Worm (Caenorhabditis elegans) whole organism, young adult: ENCODE measurements around the gene acc-2.
A peak's percentile ranks its signal among the peaks of the same experiment; 100 is the strongest.

Experiments
- B0035.1 ChIP-seq: sonication (generic microtip); optimal IDR thresholded peaks from 2 replicates; lab custom pipeline; 2016; ENCODE audit warnings: missing genetic modification characterization, mild to moderate bottlenecking, missing compliant biosample characterization, missing genotype, missing genetic modification reagents
- C06A6.2 ChIP-seq: fragments of 200-800 bp; sonication (Bioruptor generic); conservative IDR thresholded peaks from 2 replicates; pipeline ENCODE4 v1.3.6; 2022; ENCODE audit warnings: missing genetic modification characterization, missing compliant biosample characterization
- D2030.7 ChIP-seq: fragments of 200-800 bp; sonication (Bioruptor generic); IDR thresholded peaks from 2 replicates; pipeline ENCODE4 v1.3.6; 2022; ENCODE audit warnings: missing genetic modification reagents, missing genetic modification characterization, missing compliant biosample characterization
- F52B5.7 ChIP-seq: sonication (generic microtip); optimal IDR thresholded peaks from 2 replicates; lab custom pipeline; 2016; ENCODE audit warnings: mild to moderate bottlenecking, missing genetic modification characterization, missing compliant biosample characterization
- F55B11.4 ChIP-seq: sonication (generic microtip); optimal IDR thresholded peaks from 2 replicates; lab custom pipeline; 2016; ENCODE audit warnings: missing compliant biosample characterization, missing genetic modification characterization, borderline replicate concordance; ENCODE audit not compliant: insufficient read depth
- F57C9.4 ChIP-seq: sonication (generic microtip); optimal IDR thresholded peaks from 2 replicates; lab custom pipeline; 2017; ENCODE audit warnings: mild to moderate bottlenecking, missing genetic modification characterization, missing compliant biosample characterization
- T26A5.8 ChIP-seq: sonication (generic microtip); optimal IDR thresholded peaks from 2 replicates; lab custom pipeline; 2016; ENCODE audit warnings: missing genetic modification characterization, missing compliant biosample characterization
- Y53G8AR.9 ChIP-seq: fragments of 200-800 bp; sonication (Bioruptor generic); conservative IDR thresholded peaks from 2 replicates; pipeline ENCODE4 v1.3.6; 2022; ENCODE audit warnings: missing genetic modification reagents, missing genetic modification characterization, missing compliant biosample characterization
- attf-5 ChIP-seq: fragments of 200-800 bp; sonication (Bioruptor generic); optimal IDR thresholded peaks from 2 replicates; lab custom pipeline; 2018; ENCODE audit warnings: mild to moderate bottlenecking, missing genetic modification characterization, missing compliant biosample characterization
- dox-1 ChIP-seq: fragments of 200-800 bp; sonication (Bioruptor generic); IDR thresholded peaks from 2 replicates; pipeline ENCODE4 v1.3.6; 2022; ENCODE audit warnings: missing genetic modification reagents, missing genetic modification characterization, missing compliant biosample characterization
- egl-18 ChIP-seq: fragments of 200-800 bp; sonication (Bioruptor generic); IDR thresholded peaks from 2 replicates; pipeline ENCODE4 v1.3.6; 2022; ENCODE audit warnings: missing genetic modification reagents, missing genetic modification characterization, missing compliant biosample characterization
- egrh-3 ChIP-seq: fragments of 200-800 bp; sonication (Bioruptor generic); IDR thresholded peaks from 2 replicates; pipeline ENCODE4 v1.3.6; 2022; ENCODE audit warnings: missing genetic modification reagents, missing genetic modification characterization, missing compliant biosample characterization
- ekl-4 ChIP-seq: fragments of 200-800 bp; sonication (Bioruptor generic); IDR thresholded peaks from 2 replicates; pipeline ENCODE4 v1.3.6; 2022; ENCODE audit warnings: missing genetic modification reagents, missing genetic modification characterization, missing compliant biosample characterization
- fkh-3 ChIP-seq: sonication (generic microtip); optimal IDR thresholded peaks from 2 replicates; lab custom pipeline; 2016; ENCODE audit warnings: mild to moderate bottlenecking, missing genetic modification characterization, missing compliant biosample characterization
- hrde-1 ChIP-seq: sonication (generic microtip); optimal IDR thresholded peaks from 2 replicates; lab custom pipeline; 2016; ENCODE audit warnings: missing genetic modification characterization, mild to moderate bottlenecking, missing compliant biosample characterization, moderate library complexity, missing genotype, missing genetic modification reagents, borderline replicate concordance
- lin-26 ChIP-seq: fragments of 200-800 bp; sonication (Bioruptor generic); IDR thresholded peaks from 2 replicates; pipeline ENCODE4 v1.3.6; 2022; ENCODE audit warnings: missing genetic modification reagents, missing genetic modification characterization, missing compliant biosample characterization
- lin-35 ChIP-seq, 3 experiments: fragments of 150-350 bp in 2 of 3; sonication (generic microtip) in 1 of 3; optimal IDR thresholded peaks; 2 replicates each; lab custom pipeline; 2014 to 2018; ENCODE audit warnings: missing biosample characterization in 3 of 3, missing genetic modification characterization in 3 of 3, missing genetic modification reagents in 3 of 3
- lin-40 ChIP-seq: sonication (generic microtip); optimal IDR thresholded peaks from 2 replicates; lab custom pipeline; 2016; ENCODE audit warnings: missing genetic modification characterization, mild to moderate bottlenecking, missing compliant biosample characterization, missing genotype, missing genetic modification reagents
- lin-54 ChIP-seq: fragments of 200-800 bp; sonication (Bioruptor generic); optimal IDR thresholded peaks from 2 replicates; lab custom pipeline; 2018; ENCODE audit warnings: mild to moderate bottlenecking, missing genetic modification characterization, missing compliant biosample characterization
- mcd-1 ChIP-seq: fragments of 200-800 bp; sonication (Bioruptor generic); IDR thresholded peaks from 2 replicates; pipeline ENCODE4 v1.3.6; 2022; ENCODE audit warnings: missing genetic modification reagents, missing genetic modification characterization, missing compliant biosample characterization
- nfyb-1 ChIP-seq: fragments of 200-800 bp; sonication (Bioruptor generic); IDR thresholded peaks from 2 replicates; pipeline ENCODE4 v1.3.6; 2022; ENCODE audit warnings: missing genetic modification reagents, missing genetic modification characterization, missing compliant biosample characterization
- nhr-179 ChIP-seq: sonication (generic microtip); optimal IDR thresholded peaks from 2 replicates; lab custom pipeline; 2016; ENCODE audit warnings: mild to moderate bottlenecking, missing genetic modification characterization, missing compliant biosample characterization
- nhr-27 ChIP-seq: fragments of 200-800 bp; sonication (Bioruptor generic); optimal IDR thresholded peaks from 2 replicates; lab custom pipeline; 2018; ENCODE audit warnings: mild to moderate bottlenecking, missing genetic modification characterization, moderate library complexity, missing compliant biosample characterization
- nhr-80 ChIP-seq: sonication (generic microtip); optimal IDR thresholded peaks from 2 replicates; lab custom pipeline; 2016; ENCODE audit warnings: missing genetic modification characterization, missing compliant biosample characterization
- snpc-1.3 ChIP-seq: sonication (generic microtip); optimal IDR thresholded peaks from 2 replicates; lab custom pipeline; 2017; ENCODE audit warnings: missing genetic modification characterization, mild to moderate bottlenecking, missing compliant biosample characterization, antibody characterized with exemption, moderate library complexity, missing genotype, missing genetic modification reagents; ENCODE audit not compliant: insufficient read depth
- sptf-2 ChIP-seq: fragments of 200-800 bp; sonication (Bioruptor generic); optimal IDR thresholded peaks from 2 replicates; lab custom pipeline; 2018; ENCODE audit warnings: mild to moderate bottlenecking, missing genetic modification characterization, missing compliant biosample characterization
- tlf-1 ChIP-seq: fragments of 200-800 bp; sonication (Bioruptor generic); optimal IDR thresholded peaks from 2 replicates; lab custom pipeline; 2018; ENCODE audit warnings: mild to moderate bottlenecking, missing genetic modification characterization, missing compliant biosample characterization
- unc-130 ChIP-seq: sonication (generic microtip); optimal IDR thresholded peaks from 2 replicates; lab custom pipeline; 2016; ENCODE audit warnings: missing genetic modification reagents, missing genetic modification characterization, missing compliant biosample characterization
- xnd-1 ChIP-seq: sonication (generic microtip); optimal IDR thresholded peaks from 2 replicates; lab custom pipeline; 2016; ENCODE audit warnings: missing genotype, missing genetic modification reagents, missing genetic modification characterization, missing compliant biosample characterization
- zfh-2 ChIP-seq: fragments of 200-800 bp; sonication (Bioruptor generic); conservative IDR thresholded peaks from 2 replicates; pipeline ENCODE4 v1.3.6; 2022; ENCODE audit warnings: missing genetic modification reagents, missing genetic modification characterization, missing compliant biosample characterization
- ztf-18 ChIP-seq: sonication (generic microtip); optimal IDR thresholded peaks from 2 replicates; lab custom pipeline; 2016; ENCODE audit warnings: missing genotype, mild to moderate bottlenecking, missing genetic modification characterization, missing compliant biosample characterization
- ztf-25 ChIP-seq: fragments of 200-800 bp; sonication (Bioruptor generic); IDR thresholded peaks from 2 replicates; pipeline ENCODE4 v1.3.6; 2022; ENCODE audit warnings: missing genetic modification reagents, missing genetic modification characterization, missing compliant biosample characterization
- ztf-26 ChIP-seq: sonication (generic microtip); optimal IDR thresholded peaks from 2 replicates; lab custom pipeline; 2017; ENCODE audit warnings: missing genetic modification characterization, missing compliant biosample characterization
- ztf-6 ChIP-seq: fragments of 200-800 bp; sonication (Bioruptor generic); IDR thresholded peaks from 2 replicates; pipeline ENCODE4 v1.3.6; 2022; ENCODE audit warnings: missing genetic modification reagents, missing genetic modification characterization, missing compliant biosample characterization

Gene acc-2

ce11 chrIV:8978047-8978446, 38.5 kb upstream of the acc-2 start:
- TF ChIP-seq nhr-179 (tag; lab: Kevin White, UChicago): no peak
- TF ChIP-seq B0035.1 (tag; lab: Kevin White, UChicago): no peak
- no peak for TF ChIP-seq ztf-18
- no peak for TF ChIP-seq F57C9.4 (tag; lab: Kevin White, UChicago)
- TF ChIP-seq snpc-1.3 (tag; lab: Kevin White, UChicago): no peak
- TF ChIP-seq egl-18: no peak
- no peak for TF ChIP-seq xnd-1
- TF ChIP-seq nfyb-1 (GFP tag; lab: Robert Waterston, UW): no peak
- no peak for TF ChIP-seq tlf-1 (GFP tag; lab: Kevin White, UChicago)
- no peak for TF ChIP-seq egrh-3 (GFP tag; lab: Robert Waterston, UW)
- TF ChIP-seq T26A5.8 (tag; lab: Kevin White, UChicago): no peak
- TF ChIP-seq hrde-1: no peak
- TF ChIP-seq unc-130 (GFP tag; lab: Kevin White, UChicago): no peak
- no peak for TF ChIP-seq lin-35 (GFP tag; optimal IDR thresholded peaks at IDR 0.05; lab: Kevin White, UChicago)
- no peak for TF ChIP-seq C06A6.2 (GFP tag; lab: Robert Waterston, UW)
- no peak for TF ChIP-seq lin-26
- TF ChIP-seq ztf-6 (GFP tag; lab: Robert Waterston, UW): no peak
- TF ChIP-seq attf-5 (GFP tag; lab: Kevin White, UChicago): no peak
- no peak for TF ChIP-seq ztf-25 (GFP tag; lab: Robert Waterston, UW)

ce11 chrIV:8979062-8979612, 37.4 kb upstream of the acc-2 start:
- peak; percentile 64 for TF ChIP-seq nhr-27 (tag; lab: Kevin White, UChicago)
- peak; percentile 5 for TF ChIP-seq ztf-26
- TF ChIP-seq xnd-1: no peak
- no peak for TF ChIP-seq lin-54 (GFP tag; lab: Kevin White, UChicago)
- peak; percentile 0 for TF ChIP-seq hrde-1
- peak; percentile 26; the same call in 1 of the 2 replicates for TF ChIP-seq mcd-1
- peak; percentile 68; the same call in 1 of the 2 replicates for TF ChIP-seq egrh-3 (GFP tag; lab: Robert Waterston, UW)
- 0 out of 2 replicates have a peak, but pooled peaks have one; percentile 8 for TF ChIP-seq ekl-4 (GFP tag; lab: Robert Waterston, UW)
- 0 out of 2 replicates have a peak, but pooled peaks have one; percentile 30 for TF ChIP-seq lin-26
- TF ChIP-seq F52B5.7: peak; percentile 9
- 0 out of 2 replicates have a peak, but pooled peaks have one; percentile 16 for TF ChIP-seq dox-1
- peak; percentile 85; the same call in 1 of the 2 replicates for TF ChIP-seq zfh-2 (GFP tag; lab: Robert Waterston, UW)
- TF ChIP-seq F55B11.4 (tag; lab: Kevin White, UChicago): no peak
- TF ChIP-seq, all 124 proteins: peak for 10

- TF ChIP-seq D2030.7 (GFP tag; lab: Robert Waterston, UW) (no peak), C06A6.2 (GFP tag; lab: Robert Waterston, UW) (no peak), sptf-2 (GFP tag; lab: Kevin White, UChicago) (no peak), fkh-3 (tag; lab: Kevin White, UChicago) (no peak), hrde-1 (no peak), nhr-80 (tag; lab: Kevin White, UChicago) (peak; percentile 0), Y53G8AR.9 (GFP tag; lab: Robert Waterston, UW) (no peak), lin-40 (tag; lab: Kevin White, UChicago) (peak; percentile 34)
These were observed 36.9 kb upstream of the acc-2 start, which contains the start of gene col-119 for ce11 chrIV:8979695-8980094. Gene col-119, minus strand, starts transcription at chrIV:8979795.
